Fruit fly (Drosophila melanogaster) whole organism, embryonic: ENCODE results near the gene Bap111.

Experiments
- CG10654 ChIP-seq: fragments of 200-800 bp; sonication (Bioruptor generic); optimal IDR thresholded peaks from 2 replicates; lab custom pipeline; 2016; ENCODE audit warnings: missing biosample characterization, missing genetic modification characterization
- CG11085 ChIP-seq: fragments of 200-800 bp; sonication (Bioruptor generic); IDR thresholded peaks from 2 replicates; pipeline ENCODE4 v1.3.6; 2022; ENCODE audit warnings: missing biosample characterization, missing genetic modification characterization
- CG11456 ChIP-seq: fragments of 200-800 bp; sonication (Bioruptor generic); IDR thresholded peaks from 3 replicates; pipeline ENCODE4 v1.3.6; 2022; ENCODE audit warnings: missing biosample characterization, missing genetic modification characterization
- CG12155 ChIP-seq: fragments of 200-800 bp; sonication (Bioruptor generic); optimal IDR thresholded peaks from 3 replicates; lab custom pipeline; 2016; ENCODE audit warnings: missing biosample characterization, missing genetic modification characterization
- CG1233 ChIP-seq: fragments of 200-800 bp; sonication (Bioruptor generic); optimal IDR thresholded peaks from 4 replicates; lab custom pipeline; 2018; ENCODE audit warnings: missing biosample characterization, mild to moderate bottlenecking, missing genetic modification characterization
- CG14050 ChIP-seq: fragments of 200-800 bp; sonication (Bioruptor generic); IDR thresholded peaks from 3 replicates; pipeline ENCODE4 v1.3.6; 2022; ENCODE audit warnings: missing biosample characterization, missing genetic modification characterization
- CG14441 ChIP-seq: fragments of 200-800 bp; sonication (Bioruptor generic); IDR thresholded peaks from 2 replicates; pipeline ENCODE4 v1.3.6; 2022; ENCODE audit warnings: missing biosample characterization, missing genetic modification characterization
- CG14710 ChIP-seq: fragments of 200-800 bp; sonication (Bioruptor generic); optimal IDR thresholded peaks from 3 replicates; lab custom pipeline; 2019; ENCODE audit warnings: missing biosample characterization, mild to moderate bottlenecking, missing genetic modification characterization, moderate library complexity
- CG15696 ChIP-seq: fragments of 200-800 bp; sonication (Bioruptor generic); optimal IDR thresholded peaks from 2 replicates; lab custom pipeline; 2019; ENCODE audit warnings: missing biosample characterization, mild to moderate bottlenecking, missing genetic modification characterization, moderate library complexity
- CG16815 ChIP-seq: fragments of 200-800 bp; sonication (Bioruptor generic); optimal IDR thresholded peaks from 3 replicates; lab custom pipeline; 2017; ENCODE audit warnings: missing biosample characterization, mild to moderate bottlenecking, missing genetic modification characterization
- CG3163 ChIP-seq: fragments of 200-800 bp; sonication (Bioruptor generic); optimal IDR thresholded peaks from 3 replicates; lab custom pipeline; 2016; ENCODE audit warnings: missing biosample characterization, missing genetic modification characterization
- CG33557 ChIP-seq: fragments of 200-800 bp; sonication (Bioruptor generic); optimal IDR thresholded peaks from 2 replicates; lab custom pipeline; 2019; ENCODE audit warnings: missing biosample characterization, mild to moderate bottlenecking, missing genetic modification characterization, moderate library complexity
- CG34376 ChIP-seq: fragments of 200-800 bp; sonication (Bioruptor generic); optimal IDR thresholded peaks from 2 replicates; lab custom pipeline; 2018; ENCODE audit warnings: missing biosample characterization, mild to moderate bottlenecking, missing genetic modification characterization
- CG4424 ChIP-seq: fragments of 200-800 bp; sonication (Bioruptor generic); optimal IDR thresholded peaks from 3 replicates; lab custom pipeline; 2016; ENCODE audit warnings: missing biosample characterization, missing genetic modification characterization
- CG6765 ChIP-seq: fragments of 200-800 bp; sonication (Bioruptor generic); optimal IDR thresholded peaks from 3 replicates; lab custom pipeline; 2017; ENCODE audit warnings: missing biosample characterization, mild to moderate bottlenecking, missing genetic modification characterization
- CG6813 ChIP-seq: fragments of 200-800 bp; sonication (Bioruptor generic); optimal IDR thresholded peaks from 2 replicates; lab custom pipeline; 2017; ENCODE audit warnings: missing biosample characterization, missing genetic modification characterization, mild to moderate bottlenecking, moderate library complexity, missing genetic modification reagents
- CG7271 ChIP-seq: fragments of 200-800 bp; sonication (Bioruptor generic); optimal IDR thresholded peaks from 2 replicates; lab custom pipeline; 2018; ENCODE audit warnings: missing biosample characterization, mild to moderate bottlenecking, missing genetic modification characterization, moderate library complexity
- CG7372 ChIP-seq: fragments of 200-800 bp; sonication (Bioruptor generic); IDR thresholded peaks from 2 replicates; pipeline ENCODE4 v1.3.6; 2022; ENCODE audit warnings: missing biosample characterization, missing genetic modification characterization
- CG7987 ChIP-seq: fragments of 200-800 bp; sonication (Bioruptor generic); optimal IDR thresholded peaks from 2 replicates; lab custom pipeline; 2018; ENCODE audit warnings: missing biosample characterization, mild to moderate bottlenecking, missing genetic modification characterization, moderate library complexity
- CG8944 ChIP-seq: fragments of 200-800 bp; sonication (Bioruptor generic); optimal IDR thresholded peaks from 3 replicates; lab custom pipeline; 2016; ENCODE audit warnings: missing biosample characterization, missing genetic modification characterization
- CG9609 ChIP-seq: fragments of 200-800 bp; sonication (Bioruptor generic); optimal IDR thresholded peaks from 3 replicates; lab custom pipeline; 2016; ENCODE audit warnings: missing biosample characterization, missing genetic modification characterization
- Chrac-16 ChIP-seq: fragments of 200-800 bp; sonication (Bioruptor generic); optimal IDR thresholded peaks from 3 replicates; lab custom pipeline; 2016; ENCODE audit warnings: missing biosample characterization, missing genetic modification characterization
- D19B ChIP-seq: fragments of 200-800 bp; sonication (Bioruptor generic); optimal IDR thresholded peaks from 2 replicates; lab custom pipeline; 2017; ENCODE audit warnings: missing biosample characterization, mild to moderate bottlenecking, missing genetic modification characterization
- Dad ChIP-seq: fragments of 200-800 bp; sonication (Bioruptor generic); optimal IDR thresholded peaks from 3 replicates; lab custom pipeline; 2016; ENCODE audit warnings: missing biosample characterization, missing genetic modification characterization
- Dip2 ChIP-seq: fragments of 200-800 bp; sonication (Bioruptor generic); IDR thresholded peaks from 2 replicates; pipeline ENCODE4 v1.3.6; 2022; ENCODE audit warnings: missing biosample characterization, missing genetic modification characterization
- Ets97D ChIP-seq: fragments of 200-800 bp; sonication (Bioruptor generic); optimal IDR thresholded peaks from 3 replicates; lab custom pipeline; 2016; ENCODE audit warnings: missing biosample characterization, missing genetic modification characterization
- H2.0 ChIP-seq: fragments of 200-800 bp; sonication (Bioruptor generic); IDR thresholded peaks from 2 replicates; pipeline ENCODE4 v1.3.6; 2022; ENCODE audit warnings: missing biosample characterization, missing genetic modification characterization
- HmgD ChIP-seq: fragments of 200-800 bp; sonication (Bioruptor generic); optimal IDR thresholded peaks from 3 replicates; lab custom pipeline; 2016; ENCODE audit warnings: missing biosample characterization, missing genetic modification characterization
- MESR4 ChIP-seq: fragments of 200-800 bp; sonication (Bioruptor generic); optimal IDR thresholded peaks from 2 replicates; lab custom pipeline; 2018; ENCODE audit warnings: missing biosample characterization, mild to moderate bottlenecking, missing genetic modification characterization, moderate library complexity
- Nf-YC ChIP-seq: fragments of 200-800 bp; optimal IDR thresholded peaks from 3 replicates; lab custom pipeline; 2019; ENCODE audit warnings: missing biosample characterization, mild to moderate bottlenecking, missing genetic modification characterization, moderate library complexity
- Trl ChIP-seq, 3 experiments: fragments of >200 bp in 2 of 3; fragments of 200-800 bp in 1 of 3; sonication (Bioruptor generic) in 1 of 3; optimal IDR thresholded peaks; 2 replicates in 1 of 3; 3 replicates in 2 of 3; lab custom pipeline; 2016 to 2017; ENCODE audit warnings: missing biosample characterization in 1 of 3, missing genetic modification characterization in 1 of 3
- aop ChIP-seq: fragments of 200-800 bp; sonication (Bioruptor generic); IDR thresholded peaks from 2 replicates; pipeline ENCODE4 v1.3.6; 2022; ENCODE audit warnings: missing biosample characterization, missing genetic modification characterization
- br ChIP-seq: fragments of >200 bp; optimal IDR thresholded peaks from 2 replicates; lab custom pipeline; 2017
- crc ChIP-seq: fragments of 200-800 bp; sonication (Bioruptor generic); optimal IDR thresholded peaks from 2 replicates; lab custom pipeline; 2016; ENCODE audit warnings: missing biosample characterization, missing genetic modification characterization
- dpn ChIP-seq, 2 experiments: fragments of 200-800 bp; sonication (Bioruptor generic); optimal IDR thresholded peaks; 3 replicates each; lab custom pipeline; 2016; ENCODE audit warnings: missing biosample characterization in 2 of 2, missing genetic modification characterization in 2 of 2
- fd102C ChIP-seq: fragments of 200-800 bp; sonication (Bioruptor generic); optimal IDR thresholded peaks from 2 replicates; lab custom pipeline; 2018; ENCODE audit warnings: missing biosample characterization, mild to moderate bottlenecking, missing genetic modification characterization, moderate library complexity
- fu2 ChIP-seq: fragments of 200-800 bp; sonication (Bioruptor generic); optimal IDR thresholded peaks from 2 replicates; lab custom pipeline; 2016; ENCODE audit warnings: missing biosample characterization, missing genetic modification characterization
- gt ChIP-seq: fragments of 200-800 bp; sonication (Bioruptor generic); IDR thresholded peaks from 2 replicates; pipeline ENCODE4 v1.3.6; 2022; ENCODE audit warnings: missing biosample characterization, missing genetic modification characterization
- inv ChIP-seq: fragments of 200-800 bp; sonication (Bioruptor generic); IDR thresholded peaks from 2 replicates; pipeline ENCODE4 v1.3.6; 2022; ENCODE audit warnings: missing biosample characterization, missing genetic modification characterization; ENCODE audit not compliant: partially characterized antibody
- jing ChIP-seq: fragments of 200-800 bp; sonication (Bioruptor generic); optimal IDR thresholded peaks from 2 replicates; lab custom pipeline; 2018; ENCODE audit warnings: missing biosample characterization, mild to moderate bottlenecking, missing genetic modification characterization
- ken ChIP-seq: fragments of 200-800 bp; sonication (Bioruptor generic); IDR thresholded peaks from 3 replicates; pipeline ENCODE4 v1.3.6; 2022; ENCODE audit warnings: missing biosample characterization, missing genetic modification characterization
- lab ChIP-seq: fragments of 200-800 bp; sonication (Bioruptor generic); optimal IDR thresholded peaks from 3 replicates; lab custom pipeline; 2017; ENCODE audit warnings: missing biosample characterization, missing genetic modification characterization, mild to moderate bottlenecking, moderate library complexity, missing genetic modification reagents
- lmd ChIP-seq: fragments of 200-800 bp; sonication (Bioruptor generic); IDR thresholded peaks from 2 replicates; pipeline ENCODE4 v1.3.6; 2022; ENCODE audit warnings: missing biosample characterization, missing genetic modification characterization
- nerfin-2 ChIP-seq: fragments of 200-800 bp; sonication (Bioruptor generic); IDR thresholded peaks from 2 replicates; pipeline ENCODE4 v1.3.6; 2022; ENCODE audit warnings: missing biosample characterization, missing genetic modification characterization; ENCODE audit not compliant: partially characterized antibody
- pita ChIP-seq: fragments of 200-800 bp; sonication (Bioruptor generic); optimal IDR thresholded peaks from 2 replicates; lab custom pipeline; 2017; ENCODE audit warnings: missing biosample characterization, mild to moderate bottlenecking, missing genetic modification characterization
- slbo ChIP-seq: fragments of 200-800 bp; sonication (Bioruptor generic); IDR thresholded peaks from 2 replicates; pipeline ENCODE4 v1.3.6; 2022; ENCODE audit warnings: missing biosample characterization, missing genetic modification characterization
- ssp ChIP-seq: fragments of 200-800 bp; sonication (Bioruptor generic); IDR thresholded peaks from 2 replicates; pipeline ENCODE4 v1.3.6; 2022; ENCODE audit warnings: missing biosample characterization, missing genetic modification characterization
- stc ChIP-seq: fragments of 200-800 bp; sonication (Bioruptor generic); IDR thresholded peaks from 2 replicates; pipeline ENCODE4 v1.3.6; 2022; ENCODE audit warnings: missing biosample characterization, missing genetic modification characterization
- trem ChIP-seq: fragments of 200-800 bp; optimal IDR thresholded peaks from 3 replicates; lab custom pipeline; 2019; ENCODE audit warnings: missing biosample characterization, mild to moderate bottlenecking, missing genetic modification characterization, moderate library complexity
- wdn ChIP-seq: fragments of 200-800 bp; sonication (Bioruptor generic); IDR thresholded peaks from 2 replicates; pipeline ENCODE4 v1.3.6; 2022; ENCODE audit warnings: missing biosample characterization, missing genetic modification characterization
- zen ChIP-seq: fragments of 200-800 bp; sonication (Bioruptor generic); optimal IDR thresholded peaks from 3 replicates; lab custom pipeline; 2018; ENCODE audit warnings: missing biosample characterization, mild to moderate bottlenecking, missing genetic modification characterization, moderate library complexity

Gene Bap111

dm6 chrX:9155134-9155533 is 6.0 kb downstream of the Bap111 start (continued):
- TF ChIP-seq CG11456 (GFP tag; lab: Robert Waterston, UW): no peak
- TF ChIP-seq zen: peak; percentile 42
- no peak for TF ChIP-seq H2.0 (GFP tag; lab: Robert Waterston, UW)
- peak; percentile 54 for TF ChIP-seq CG33557 (GFP tag; lab: Kevin White, UChicago)
- TF ChIP-seq Dad (GFP tag; lab: Kevin White, UChicago): peak; percentile 27
- peak; percentile 19; the same call in 1 of the 2 replicates for TF ChIP-seq stc (GFP tag; lab: Robert Waterston, UW)
- TF ChIP-seq CG7987: peak; percentile 14
- peak; percentile 10 for TF ChIP-seq Nf-YC (tag; lab: Kevin White, UChicago)
- TF ChIP-seq Chrac-16 (GFP tag; lab: Kevin White, UChicago): peak; percentile 29
- TF ChIP-seq CG4424 (GFP tag; lab: Kevin White, UChicago): peak; percentile 64
- peak; percentile 52 for TF ChIP-seq CG12155 (GFP tag; lab: Kevin White, UChicago)
- TF ChIP-seq Trl (optimal IDR thresholded peaks at IDR 0.05; lab: Kevin White, UChicago): no peak
- no peak for TF ChIP-seq Trl (GFP tag; optimal IDR thresholded peaks at IDR 0.05; lab: Kevin White, UChicago)
- TF ChIP-seq CG7271 (tag; lab: Kevin White, UChicago): no peak
- peak; percentile 48; the same call in 1 of the 2 replicates for TF ChIP-seq lmd (GFP tag; lab: Robert Waterston, UW)
- TF ChIP-seq Dip2 (GFP tag; lab: Robert Waterston, UW): no peak
- TF ChIP-seq CG10654: peak; percentile 38
- peak; percentile 14 for TF ChIP-seq CG16815 (GFP tag; lab: Kevin White, UChicago)
- TF ChIP-seq dpn (GFP tag; optimal IDR thresholded peaks at IDR 0.05; lab: Kevin White, UChicago): peak in 1 of 2 experiments; percentile 45
- peak; percentile 44 for TF ChIP-seq trem
- peak; percentile 34; the same call in 1 of the 2 replicates for TF ChIP-seq slbo (GFP tag; lab: Robert Waterston, UW)
- peak; percentile 24; the same call in 1 of the 2 replicates for TF ChIP-seq CG7372 (GFP tag; lab: Robert Waterston, UW)
- no peak for TF ChIP-seq nerfin-2 (GFP tag; lab: Robert Waterston, UW)
- peak; percentile 29 for TF ChIP-seq D19B (GFP tag; lab: Kevin White, UChicago)
- TF ChIP-seq ken (GFP tag; lab: Robert Waterston, UW): 0 out of 3 replicates have a peak, but pooled peaks have one; percentile 8
- TF ChIP-seq CG3163 (GFP tag; lab: Kevin White, UChicago): no peak
- peak; percentile 81 for TF ChIP-seq CG15696
- no peak for TF ChIP-seq CG8944
- no peak for TF ChIP-seq CG6765 (GFP tag; lab: Kevin White, UChicago)
- no peak for TF ChIP-seq wdn (GFP tag; lab: Robert Waterston, UW)
- TF ChIP-seq lab (GFP tag; lab: Kevin White, UChicago): peak; percentile 75
- no peak for TF ChIP-seq gt (GFP tag; lab: Robert Waterston, UW)
- peak; percentile 63 for TF ChIP-seq CG6813 (GFP tag; lab: Kevin White, UChicago)
- peak; percentile 3 for TF ChIP-seq crc (GFP tag; lab: Kevin White, UChicago)
- TF ChIP-seq aop: no peak
- TF ChIP-seq HmgD (GFP tag; lab: Kevin White, UChicago): no peak
- TF ChIP-seq CG14441 (GFP tag; lab: Robert Waterston, UW): no peak
- peak; percentile 73 for TF ChIP-seq CG14710 (tag; lab: Kevin White, UChicago)
- TF ChIP-seq fu2: no peak
- TF ChIP-seq CG1233 (GFP tag; lab: Kevin White, UChicago): peak; percentile 40
- no peak for TF ChIP-seq CG9609 (GFP tag; lab: Kevin White, UChicago)
- no peak for TF ChIP-seq fd102C
- TF ChIP-seq CG11085 (GFP tag; lab: Robert Waterston, UW): no peak
- 0 out of 2 replicates have a peak, but pooled peaks have one; percentile 16 for TF ChIP-seq ssp (GFP tag; lab: Robert Waterston, UW)
- TF ChIP-seq br: no peak
- TF ChIP-seq CG14050 (GFP tag; lab: Robert Waterston, UW): no peak; the same call in 2 of the 3 replicates
- no peak for TF ChIP-seq Ets97D (GFP tag; lab: Kevin White, UChicago)
- no peak for TF ChIP-seq pita
- no peak for TF ChIP-seq jing (GFP tag; lab: Kevin White, UChicago)
- TF ChIP-seq MESR4 (GFP tag; lab: Kevin White, UChicago): no peak
- no peak for TF ChIP-seq CG34376
- TF ChIP-seq inv: no peak
